Worm (Caenorhabditis elegans) whole organism, L1 larva: ENCODE data around the gene spat-1.

Experiments used
- aha-1 ChIP-seq: fragments of 150-350 bp; optimal IDR thresholded peaks from 2 replicates; lab custom pipeline; 2014; ENCODE audit warnings: missing biosample characterization, missing genetic modification characterization
- ama-1 ChIP-seq: fragments of 150-350 bp; optimal IDR thresholded peaks from 2 replicates; lab custom pipeline; 2014
- blmp-1 ChIP-seq: fragments of 150-350 bp; optimal IDR thresholded peaks from 2 replicates; lab custom pipeline; 2014; ENCODE audit warnings: missing biosample characterization, missing genetic modification characterization
- ceh-63 ChIP-seq: fragments of 200-800 bp; sonication (Bioruptor generic); optimal IDR thresholded peaks from 2 replicates; lab custom pipeline; 2018; ENCODE audit warnings: mild to moderate bottlenecking, missing genetic modification characterization, missing compliant biosample characterization
- ceh-90 ChIP-seq: sonication (generic microtip); optimal IDR thresholded peaks from 2 replicates; lab custom pipeline; 2016; ENCODE audit warnings: missing genetic modification characterization, missing compliant biosample characterization
- dpl-1 ChIP-seq, 3 experiments: fragments of 150-350 bp in 2 of 3; sonication (generic microtip) in 1 of 3; optimal IDR thresholded peaks; 2 replicates each; lab custom pipeline; 2014 to 2017; ENCODE audit warnings: missing biosample characterization in 3 of 3, missing genetic modification characterization in 3 of 3, missing genetic modification reagents in 3 of 3
- dsc-1 ChIP-seq: sonication (generic microtip); optimal IDR thresholded peaks from 2 replicates; lab custom pipeline; 2016; ENCODE audit warnings: mild to moderate bottlenecking, missing genetic modification characterization, missing compliant biosample characterization
- efl-1 ChIP-seq, 4 experiments: fragments of 150-350 bp; optimal IDR thresholded peaks in 3 of 4; peaks in 1 of 4; 1 replicate in 1 of 4; 2 replicates in 3 of 4; lab custom pipeline; 2014; ENCODE audit warnings: missing biosample characterization in 2 of 4, missing genetic modification characterization in 2 of 4, missing genetic modification reagents in 2 of 4
- efl-3 ChIP-seq: fragments of 200-800 bp; sonication (Bioruptor generic); optimal IDR thresholded peaks from 2 replicates; lab custom pipeline; 2018; ENCODE audit warnings: mild to moderate bottlenecking, missing genetic modification characterization, missing compliant biosample characterization
- egl-13 ChIP-seq: sonication (generic microtip); optimal IDR thresholded peaks from 2 replicates; lab custom pipeline; 2016; ENCODE audit warnings: missing genotype, missing genetic modification reagents, missing genetic modification characterization, missing compliant biosample characterization
- egl-27 ChIP-seq, 2 experiments: fragments of 150-350 bp in 1 of 2; sonication (generic microtip); optimal IDR thresholded peaks; 3 replicates each; lab custom pipeline; 2017 to 2018; ENCODE audit warnings: missing biosample characterization in 2 of 2, missing genetic modification characterization in 2 of 2, missing genetic modification reagents in 2 of 2
- elt-3 ChIP-seq, 6 experiments: fragments of 150-350 bp in 1 of 6; sonication (generic microtip); optimal IDR thresholded peaks; 2 replicates each; lab custom pipeline; 2017 to 2018; ENCODE audit warnings: missing biosample characterization in 6 of 6, missing genetic modification characterization in 6 of 6, inconsistent platforms in 1 of 6
- fkh-10 ChIP-seq: sonication (generic microtip); optimal IDR thresholded peaks from 2 replicates; lab custom pipeline; 2017; ENCODE audit warnings: missing biosample characterization, missing genetic modification reagents, missing genetic modification characterization
- fkh-4 ChIP-seq: sonication (generic microtip); optimal IDR thresholded peaks from 2 replicates; lab custom pipeline; 2016; ENCODE audit warnings: missing compliant biosample characterization, missing genetic modification characterization, borderline replicate concordance
- fkh-8 ChIP-seq: sonication (generic microtip); optimal IDR thresholded peaks from 2 replicates; lab custom pipeline; 2016; ENCODE audit warnings: mild to moderate bottlenecking, missing genetic modification characterization, missing compliant biosample characterization
- grh-1 ChIP-seq: fragments of 200-800 bp; sonication (Bioruptor generic); IDR thresholded peaks from 2 replicates; pipeline ENCODE4 v1.3.6; 2022; ENCODE audit warnings: missing genetic modification reagents, missing genetic modification characterization, missing compliant biosample characterization
- hlh-17 ChIP-seq: fragments of 200-800 bp; sonication (Bioruptor generic); optimal IDR thresholded peaks from 2 replicates; lab custom pipeline; 2018; ENCODE audit warnings: missing genetic modification characterization, mild to moderate bottlenecking, missing compliant biosample characterization, moderate library complexity, borderline replicate concordance
- hlh-4 ChIP-seq: sonication (generic microtip); optimal IDR thresholded peaks from 2 replicates; lab custom pipeline; 2016; ENCODE audit warnings: mild to moderate bottlenecking, missing genetic modification characterization, missing compliant biosample characterization
- hpl-2 ChIP-seq: fragments of 150-350 bp; optimal IDR thresholded peaks from 2 replicates; lab custom pipeline; 2014; ENCODE audit warnings: missing biosample characterization, missing genetic modification reagents, missing genetic modification characterization
- irx-1 ChIP-seq: sonication (generic microtip); optimal IDR thresholded peaks from 2 replicates; lab custom pipeline; 2016; ENCODE audit warnings: missing genetic modification characterization, missing compliant biosample characterization
- jun-1 ChIP-seq: fragments of 150-350 bp; optimal IDR thresholded peaks from 2 replicates; lab custom pipeline; 2014; ENCODE audit warnings: missing biosample characterization, missing genetic modification reagents, missing genetic modification characterization
- lin-13 ChIP-seq: fragments of 150-350 bp; optimal IDR thresholded peaks from 2 replicates; lab custom pipeline; 2014; ENCODE audit warnings: missing biosample characterization, missing genetic modification reagents, missing genetic modification characterization
- lin-35 ChIP-seq, 2 experiments: fragments of 150-350 bp; optimal IDR thresholded peaks; 2 replicates each; lab custom pipeline; 2014; ENCODE audit warnings: missing biosample characterization in 2 of 2, missing genetic modification characterization in 2 of 2, missing genetic modification reagents in 2 of 2
- mdl-1 ChIP-seq, 2 experiments: fragments of 150-350 bp; optimal IDR thresholded peaks; 2 replicates each; lab custom pipeline; 2014 to 2017; ENCODE audit warnings: missing biosample characterization in 2 of 2, missing genetic modification characterization in 2 of 2, inconsistent platforms in 1 of 2
- nhr-12 ChIP-seq: sonication (generic microtip); optimal IDR thresholded peaks from 2 replicates; lab custom pipeline; 2017; ENCODE audit warnings: missing biosample characterization, missing genetic modification characterization
- nhr-47 ChIP-seq: sonication (generic microtip); optimal IDR thresholded peaks from 2 replicates; lab custom pipeline; 2016; ENCODE audit warnings: mild to moderate bottlenecking, missing genetic modification characterization, moderate library complexity, missing compliant biosample characterization
- nhr-84 ChIP-seq: sonication (generic microtip); optimal IDR thresholded peaks from 2 replicates; lab custom pipeline; 2017; ENCODE audit warnings: missing biosample characterization, missing genetic modification characterization
- nhr-85 ChIP-seq: sonication (generic microtip); peaks from one replicate; lab custom pipeline; 2016; ENCODE audit warnings: missing genetic modification characterization, inconsistent platforms, missing compliant biosample characterization
- pag-3 ChIP-seq: sonication (generic microtip); optimal IDR thresholded peaks from 2 replicates; lab custom pipeline; 2017; ENCODE audit warnings: missing genetic modification characterization, mild to moderate bottlenecking, missing compliant biosample characterization, antibody characterized with exemption, borderline replicate concordance; ENCODE audit not compliant: insufficient read depth
- pqm-1 ChIP-seq: sonication (generic microtip); optimal IDR thresholded peaks from 3 replicates; lab custom pipeline; 2017; ENCODE audit warnings: missing biosample characterization, missing genetic modification characterization
- rnt-1 ChIP-seq: sonication (generic microtip); optimal IDR thresholded peaks from 2 replicates; lab custom pipeline; 2016; ENCODE audit warnings: mild to moderate bottlenecking, missing genetic modification characterization, moderate library complexity, missing compliant biosample characterization
- skn-1 ChIP-seq: fragments of 150-350 bp; optimal IDR thresholded peaks from 2 replicates; lab custom pipeline; 2014; ENCODE audit warnings: missing biosample characterization, missing genetic modification characterization
- sox-4 ChIP-seq: sonication (generic microtip); optimal IDR thresholded peaks from 2 replicates; lab custom pipeline; 2016; ENCODE audit warnings: missing genetic modification characterization, missing compliant biosample characterization
- tbx-2 ChIP-seq: sonication (generic microtip); optimal IDR thresholded peaks from 2 replicates; lab custom pipeline; 2016; ENCODE audit warnings: missing genetic modification characterization, missing compliant biosample characterization
- unc-30 ChIP-seq: sonication (generic microtip); optimal IDR thresholded peaks from 2 replicates; lab custom pipeline; 2017; ENCODE audit warnings: missing biosample characterization, missing genetic modification characterization
- unc-86 ChIP-seq: sonication (generic microtip); optimal IDR thresholded peaks from 2 replicates; lab custom pipeline; 2016; ENCODE audit warnings: missing genetic modification characterization, missing compliant biosample characterization
- xbp-1 ChIP-seq: sonication (generic microtip); optimal IDR thresholded peaks from 2 replicates; lab custom pipeline; 2016; ENCODE audit warnings: missing genetic modification characterization, missing compliant biosample characterization
- zag-1 ChIP-seq: fragments of 150-350 bp; optimal IDR thresholded peaks from 2 replicates; lab custom pipeline; 2014; ENCODE audit warnings: missing biosample characterization, missing genetic modification characterization
- zip-4 ChIP-seq: fragments of 200-800 bp; sonication (Bioruptor generic); optimal IDR thresholded peaks from 2 replicates; lab custom pipeline; 2018; ENCODE audit warnings: mild to moderate bottlenecking, missing genetic modification characterization, moderate library complexity, missing compliant biosample characterization
- ztf-11 ChIP-seq, 2 experiments: sonication (generic microtip); optimal IDR thresholded peaks; 2 replicates each; lab custom pipeline; 2016 to 2017; ENCODE audit warnings: missing genetic modification characterization in 2 of 2, missing biosample characterization in 1 of 2, missing compliant biosample characterization in 1 of 2
- ztf-4 ChIP-seq: fragments of 150-350 bp; optimal IDR thresholded peaks from 2 replicates; lab custom pipeline; 2014; ENCODE audit warnings: missing biosample characterization, missing genetic modification characterization

Gene spat-1

ce11 chrII:14528233-14528802 lies at the start of gene spat-1, which contains the start of gene F57C2.5 (continued):
- TF ChIP-seq zip-4 (GFP tag; lab: Kevin White, UChicago) (no peak), sox-4 (tag; lab: Kevin White, UChicago) (peak; percentile 68), egl-13 (tag; lab: Kevin White, UChicago) (peak; percentile 24), ama-1 (lab: Kevin White, UChicago) (no peak), ztf-4 (no peak), pqm-1 (tag; lab: Kevin White, UChicago) (no peak), ceh-90 (peak; percentile 40), ceh-63 (GFP tag; lab: Kevin White, UChicago) (no peak), hlh-4 (no peak), nhr-12 (no peak), unc-86 (peak; percentile 40), nhr-85 (tag; lab: Kevin White, UChicago) (peak; percentile 81), fkh-8 (tag; lab: Kevin White, UChicago) (peak; percentile 88), egl-27 (tag; optimal IDR thresholded peaks at IDR 0.05; lab: Kevin White, UChicago) (no peak), jun-1 (no peak), hlh-17 (no peak), pag-3 (tag; lab: Kevin White, UChicago) (no peak), nhr-47 (tag; lab: Kevin White, UChicago) (peak; percentile 75), zag-1 (tag; lab: Kevin White, UChicago) (no peak), dpl-1 (GFP tag; optimal IDR thresholded peaks at IDR 0.05; lab: Kevin White, UChicago) (peak; percentile 56 to 68 (median 61)), efl-3 (no peak), lin-13 (GFP tag; lab: Kevin White, UChicago) (peak; percentile 61), rnt-1 (tag; lab: Kevin White, UChicago) (no peak), aha-1 (tag; lab: Kevin White, UChicago) (no peak), nhr-84 (tag; lab: Kevin White, UChicago) (no peak), irx-1 (tag; lab: Kevin White, UChicago) (peak; percentile 32), ztf-11 (tag; optimal IDR thresholded peaks at IDR 0.05; lab: Kevin White, UChicago) (peak in 1 of 2 experiments; percentile 73), fkh-10 (no peak), unc-30 (no peak), dsc-1 (tag; lab: Kevin White, UChicago) (peak; percentile 67), mdl-1 (tag; optimal IDR thresholded peaks at IDR 0.05; lab: Kevin White, UChicago) (peak in 1 of 2 experiments; percentile 9), fkh-4 (tag; lab: Kevin White, UChicago) (peak; percentile 59)

- TF ChIP-seq skn-1 (no peak), nhr-85 (tag; lab: Kevin White, UChicago) (peak; percentile 71), xbp-1 (tag; lab: Kevin White, UChicago) (no peak), sox-4 (tag; lab: Kevin White, UChicago) (no peak), efl-1 (optimal IDR thresholded peaks at IDR 0.05; lab: Kevin White, UChicago) (peak; percentile 76 to 96), efl-1 (GFP tag; optimal IDR thresholded peaks at IDR 0.05 in 1 of 2; lab: Kevin White, UChicago) (peak; percentile 75 to 96), ztf-11 (tag; optimal IDR thresholded peaks at IDR 0.05; lab: Kevin White, UChicago) (no peak), lin-35 (GFP tag; optimal IDR thresholded peaks at IDR 0.05; lab: Kevin White, UChicago) (peak; percentile 31 to 85), dpl-1 (GFP tag; optimal IDR thresholded peaks at IDR 0.05; lab: Kevin White, UChicago) (peak; percentile 45 to 76 (median 57)), hpl-2 (GFP tag; lab: Kevin White, UChicago) (peak; percentile 59)
Measured at ce11 chrII:14479583-14480245, 48.8 kb upstream of the spat-1 start, which contains the start of gene C13B4.1. Gene C13B4.1 (minus strand): TSS chrII:14479633.

ce11 chrII:14480772-14481171 lies 47.8 kb upstream of the spat-1 start:
- peak; percentile 48 for TF ChIP-seq grh-1 (GFP tag; lab: Robert Waterston, UW)
- TF ChIP-seq elt-3 (tag; optimal IDR thresholded peaks at IDR 0.05; lab: Kevin White, UChicago): peak in 1 of 6 experiments; percentile 21
- TF ChIP-seq blmp-1 (tag; lab: Kevin White, UChicago): peak; percentile 84
- peak; percentile 4 for TF ChIP-seq nhr-85 (tag; lab: Kevin White, UChicago)
- TF ChIP-seq tbx-2 (tag; lab: Kevin White, UChicago): no peak
